Worm (Caenorhabditis elegans) whole organism, late embryonic: ENCODE results near the gene F36D3.16.

ENCODE experiments used
- F13H6.1 ChIP-seq: sonication (generic microtip); optimal IDR thresholded peaks from 2 replicates; lab custom pipeline; 2016; ENCODE audit warnings: missing genetic modification characterization, missing compliant biosample characterization
- ama-1 ChIP-seq: fragments of 150-350 bp; optimal IDR thresholded peaks from 2 replicates; lab custom pipeline; 2014
- ceh-18 ChIP-seq: sonication (generic microtip); optimal IDR thresholded peaks from 2 replicates; lab custom pipeline; 2016; ENCODE audit warnings: missing genetic modification characterization, missing compliant biosample characterization
- elt-4 ChIP-seq: sonication (generic microtip); optimal IDR thresholded peaks from 2 replicates; lab custom pipeline; 2016; ENCODE audit warnings: missing genetic modification characterization, missing compliant biosample characterization
- ets-4 ChIP-seq: sonication (generic microtip); optimal IDR thresholded peaks from 2 replicates; lab custom pipeline; 2016; ENCODE audit warnings: missing genetic modification characterization, missing compliant biosample characterization
- fkh-6 ChIP-seq: sonication (generic microtip); optimal IDR thresholded peaks from 2 replicates; lab custom pipeline; 2016; ENCODE audit warnings: missing genetic modification characterization, missing compliant biosample characterization
- nhr-11 ChIP-seq: fragments of 150-350 bp; optimal IDR thresholded peaks from 2 replicates; lab custom pipeline; 2014; ENCODE audit warnings: missing biosample characterization, missing genetic modification characterization
- pha-2 ChIP-seq: sonication (generic microtip); optimal IDR thresholded peaks from 2 replicates; lab custom pipeline; 2017; ENCODE audit warnings: mild to moderate bottlenecking, missing genetic modification characterization, missing compliant biosample characterization
- syd-9 ChIP-seq: sonication (generic microtip); optimal IDR thresholded peaks from 2 replicates; lab custom pipeline; 2016; ENCODE audit warnings: mild to moderate bottlenecking, missing genetic modification characterization, moderate library complexity, missing compliant biosample characterization

ce11 chrV:16522242-16522641 lies 5.7 kb upstream of the F36D3.16 start, which contains the start of gene srw-34:
- TF ChIP-seq ama-1 (lab: Kevin White, UChicago) = no peak
- no peak for TF ChIP-seq elt-4
- TF ChIP-seq syd-9 (tag; lab: Kevin White, UChicago) = no peak
- no peak for TF ChIP-seq ceh-18 (tag; lab: Kevin White, UChicago)
- TF ChIP-seq nhr-11 (tag; lab: Kevin White, UChicago) = no peak
- no peak for TF ChIP-seq fkh-6 (tag; lab: Kevin White, UChicago)
- TF ChIP-seq F13H6.1 (tag; lab: Kevin White, UChicago) = no peak
- TF ChIP-seq ets-4 (tag; lab: Kevin White, UChicago) = no peak
- TF ChIP-seq pha-2 (tag; lab: Kevin White, UChicago) = no peak
